Fruit fly (Drosophila melanogaster) whole organism, larva: ENCODE data around the gene CG2712.

Source experiments
- noc ChIP-seq: fragments of 200-800 bp; sonication (Bioruptor generic); optimal IDR thresholded peaks from 3 replicates; lab custom pipeline; 2019; ENCODE audit warnings: missing biosample characterization, mild to moderate bottlenecking, missing genetic modification characterization, moderate library complexity

CG2712 gene

dm6 chrX:2714730-2715129 is 17.5 kb upstream of the CG2712 start:
- no peak for TF ChIP-seq noc (tag; lab: Kevin White, UChicago)

- no peak for TF ChIP-seq noc (tag; lab: Kevin White, UChicago)
These were observed 12.1 kb upstream of the CG2712 start, which contains the start of gene CG2701 for dm6 chrX:2720122-2720521. CG2701 (minus strand) TSS chrX:2720327.

DNA sequence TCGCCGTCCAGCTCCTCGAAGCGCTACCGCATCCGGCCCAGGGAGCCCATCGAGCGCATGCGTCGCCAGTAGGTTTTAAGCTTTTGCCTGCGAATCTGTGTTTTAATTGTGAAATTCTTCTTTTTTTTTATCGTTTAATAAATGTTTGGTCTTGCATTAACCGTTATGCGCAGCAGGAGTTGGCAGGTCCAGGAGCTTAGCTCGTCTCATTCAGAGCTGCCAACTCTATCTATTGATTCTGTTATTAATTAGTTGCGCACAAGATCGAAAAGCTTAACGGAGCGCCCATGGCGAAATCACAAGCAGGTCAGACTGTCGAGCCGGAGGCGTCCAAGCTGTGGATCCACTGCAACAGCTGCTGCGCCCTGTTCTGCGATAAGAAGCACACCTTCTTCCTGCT is 5.8 kb upstream of the CG2712 start, which contains the start of gene vilya:
Gene vilya (plus strand): TSS at position 259 of the 400 bp plus-strand sequence.
- TF ChIP-seq noc (tag; lab: Kevin White, UChicago): no peak

DNA sequence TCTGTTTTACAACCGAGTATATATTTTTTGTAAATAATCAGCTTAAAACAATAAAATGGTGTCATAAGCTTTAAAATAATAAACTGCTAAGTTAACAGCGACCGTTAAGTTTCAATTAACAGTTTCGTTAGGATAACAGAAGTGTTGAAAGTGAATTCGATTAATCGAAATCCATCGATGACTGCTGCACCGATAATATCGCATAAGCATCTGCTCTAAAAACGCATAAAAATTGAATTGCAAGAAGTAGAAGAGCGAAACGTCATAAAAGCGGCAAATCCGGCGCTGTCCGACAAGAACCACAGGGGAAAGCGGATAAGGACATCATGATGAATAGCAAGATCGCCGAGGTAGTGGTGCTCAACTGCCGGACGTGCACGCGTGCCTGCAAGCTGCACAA is 4.8 kb upstream of the CG2712 start, which contains the start of gene dwg:
Gene dwg (plus strand): TSS at position 193 of the 400 bp plus-strand sequence.
- TF ChIP-seq noc (tag; lab: Kevin White, UChicago): no peak

- no peak for TF ChIP-seq noc (tag; lab: Kevin White, UChicago)
These were observed 6.4 kb downstream of the CG2712 start, which contains the start of gene crm for dm6 chrX:2738663-2739062. crm (minus strand) TSS chrX:2738773.

dm6 chrX:2740084-2740483 is 7.8 kb downstream of the CG2712 start, which contains the start of gene kirre:
kirre (plus strand) TSS chrX:2740384.
- TF ChIP-seq noc (tag; lab: Kevin White, UChicago): no peak

- no peak for TF ChIP-seq noc (tag; lab: Kevin White, UChicago)
These were observed 9.8 kb downstream of the CG2712 start for dm6 chrX:2742067-2742466.

DNA sequence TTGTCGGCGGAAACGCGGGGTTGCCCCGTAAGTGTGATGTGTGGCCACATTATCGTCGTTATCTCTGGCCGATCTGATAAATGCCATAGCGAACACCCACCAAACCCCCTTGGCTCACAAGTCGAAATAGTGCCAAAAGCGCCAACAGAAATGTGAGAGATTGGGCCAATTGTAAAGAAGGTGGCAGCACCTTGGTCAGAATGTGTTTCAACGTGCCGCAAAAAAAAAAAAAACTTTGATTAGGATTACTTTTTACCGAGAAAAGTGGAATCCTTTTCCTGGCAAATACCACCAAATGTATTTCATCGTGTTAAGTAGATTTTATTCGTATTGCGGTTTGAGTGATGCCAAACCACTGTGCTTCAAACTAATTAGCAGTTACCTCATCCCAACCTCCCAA is 10.8 kb downstream of the CG2712 start:
- TF ChIP-seq noc (tag; lab: Kevin White, UChicago): peak; percentile 89

DNA sequence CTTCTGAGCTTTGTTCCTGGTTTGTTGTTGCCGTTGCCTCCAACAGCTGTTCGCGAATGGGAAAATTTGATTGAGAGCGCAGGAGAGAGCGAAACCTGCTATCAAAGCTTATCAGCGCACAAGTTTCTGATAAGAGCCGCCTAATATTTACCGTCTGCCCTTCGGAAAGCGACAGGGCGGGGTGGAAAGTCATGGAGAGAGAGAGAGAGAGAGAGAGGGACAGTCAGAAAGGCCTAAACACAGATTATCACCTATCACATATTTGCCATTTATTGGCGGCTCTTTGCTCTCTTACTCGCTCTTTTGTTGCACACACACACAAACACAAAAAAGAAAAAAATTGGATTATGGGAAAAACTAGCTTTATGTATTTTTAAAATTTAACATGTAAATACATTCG is 11.3 kb downstream of the CG2712 start:
- TF ChIP-seq noc (tag; lab: Kevin White, UChicago): no peak

DNA sequence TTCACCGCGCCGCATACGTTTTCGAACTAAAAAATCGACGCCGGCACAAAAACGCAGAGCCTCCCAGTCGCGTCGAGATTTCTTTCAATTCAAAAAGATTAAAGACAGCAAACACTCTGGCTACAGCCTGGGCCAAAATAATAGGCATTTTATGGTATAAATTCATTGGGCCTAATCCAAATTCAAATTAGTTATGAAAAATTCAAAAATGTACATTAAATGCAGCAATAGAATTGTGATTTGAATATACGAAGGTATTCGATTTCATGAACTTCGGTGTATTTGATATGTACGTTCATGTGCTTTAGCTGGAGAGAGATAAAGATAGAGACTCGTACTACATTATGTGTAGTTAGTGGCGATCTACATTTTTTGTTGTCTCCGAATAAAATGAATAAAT is 11.8 kb downstream of the CG2712 start, which contains the start of gene Syx4:
Gene Syx4 (minus strand): TSS at position 35 of the 400 bp plus-strand sequence.
- TF ChIP-seq noc (tag; lab: Kevin White, UChicago): peak; percentile 93

DNA sequence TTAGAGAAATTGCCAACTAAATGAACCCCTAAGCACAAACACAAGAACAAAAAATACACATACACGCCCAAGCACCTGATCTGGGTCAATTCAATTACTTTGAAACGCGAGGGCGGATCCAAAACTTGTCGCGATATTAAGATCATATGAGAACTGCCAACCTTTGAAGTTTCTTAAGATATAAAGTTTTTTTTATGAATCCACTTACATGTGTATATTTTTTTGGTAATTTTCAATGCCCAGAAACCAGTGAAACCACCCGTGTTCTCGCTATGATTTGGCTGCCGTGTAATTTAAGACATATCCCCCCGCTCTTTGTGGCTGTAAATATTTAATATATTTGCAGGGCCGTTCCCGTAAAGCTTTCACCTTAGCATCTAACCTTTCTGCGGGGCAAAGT is 17.4 kb downstream of the CG2712 start:
- no peak for TF ChIP-seq noc (tag; lab: Kevin White, UChicago)

- TF ChIP-seq noc (tag; lab: Kevin White, UChicago): no peak
These were observed 25.1 kb downstream of the CG2712 start for dm6 chrX:2757400-2757799.

dm6 chrX:2761198-2761597 is 28.9 kb downstream of the CG2712 start:
- no peak for TF ChIP-seq noc (tag; lab: Kevin White, UChicago)

DNA sequence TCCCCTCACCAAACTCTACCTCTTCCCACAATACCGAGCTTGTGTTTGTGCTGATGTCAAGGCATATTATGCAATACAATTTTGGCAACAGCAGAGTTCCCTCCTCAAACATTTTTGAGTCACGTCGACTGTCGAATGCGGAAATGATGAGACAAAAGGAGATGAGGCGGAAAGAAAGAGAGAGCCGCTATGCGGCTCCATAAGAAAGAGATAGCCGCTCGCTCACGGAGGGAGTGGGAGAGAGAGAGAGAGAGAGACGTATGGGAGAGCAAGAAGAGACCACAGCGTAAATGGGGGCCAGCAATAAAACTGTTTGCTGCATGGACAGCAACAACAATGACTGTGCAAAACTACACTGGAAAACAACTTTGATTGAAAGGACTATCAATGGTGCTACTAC is 33.2 kb downstream of the CG2712 start:
- no peak for TF ChIP-seq noc (tag; lab: Kevin White, UChicago)
